Worm (Caenorhabditis elegans) whole organism, L4 larva: ENCODE measurements around the gene ZK666.1.
A peak's percentile ranks its signal among the peaks of the same experiment; 100 is the strongest.

Source experiments
- Y5F2A.4 ChIP-seq: fragments of 200-800 bp; sonication (Bioruptor generic); optimal IDR thresholded peaks from 2 replicates; lab custom pipeline; 2018; ENCODE audit warnings: mild to moderate bottlenecking, missing genetic modification characterization, missing compliant biosample characterization
- aha-1 ChIP-seq: fragments of 150-350 bp; peaks from one replicate; lab custom pipeline; 2014; ENCODE audit warnings: missing biosample characterization, missing genetic modification characterization
- ama-1 ChIP-seq: fragments of 150-350 bp; optimal IDR thresholded peaks from 2 replicates; lab custom pipeline; 2014; ENCODE audit warnings: inconsistent platforms, mixed read lengths
- arid-1 ChIP-seq: fragments of 200-800 bp; sonication (Bioruptor generic); conservative IDR thresholded peaks from 2 replicates; pipeline ENCODE4 v1.3.6; 2022; ENCODE audit warnings: missing genetic modification reagents, missing genetic modification characterization, missing compliant biosample characterization
- ceh-20 ChIP-seq: fragments of 200-800 bp; sonication (Bioruptor generic); IDR thresholded peaks from 2 replicates; pipeline ENCODE4 v1.3.6; 2022; ENCODE audit warnings: missing genetic modification reagents, missing genetic modification characterization, missing compliant biosample characterization
- ceh-32 ChIP-seq: sonication (generic microtip); optimal IDR thresholded peaks from 2 replicates; lab custom pipeline; 2016; ENCODE audit warnings: mild to moderate bottlenecking, missing genetic modification characterization, missing compliant biosample characterization; ENCODE audit not compliant: poor library complexity
- ceh-62 ChIP-seq: sonication (generic microtip); optimal IDR thresholded peaks from 2 replicates; lab custom pipeline; 2017; ENCODE audit warnings: missing biosample characterization, missing genetic modification characterization
- ceh-82 ChIP-seq: sonication (generic microtip); optimal IDR thresholded peaks from 2 replicates; lab custom pipeline; 2017; ENCODE audit warnings: missing biosample characterization, missing genetic modification characterization
- daf-19 ChIP-seq: fragments of 200-800 bp; sonication (Bioruptor generic); conservative IDR thresholded peaks from 2 replicates; pipeline ENCODE4 v1.3.6; 2022; ENCODE audit warnings: missing genetic modification characterization, missing compliant biosample characterization
- dmd-6 ChIP-seq: fragments of 200-800 bp; sonication (Bioruptor generic); IDR thresholded peaks from 2 replicates; pipeline ENCODE4 v1.3.6; 2022; ENCODE audit warnings: missing genetic modification reagents, missing genetic modification characterization, missing compliant biosample characterization
- dmd-9 ChIP-seq: fragments of 200-800 bp; sonication (Bioruptor generic); IDR thresholded peaks from 2 replicates; pipeline ENCODE4 v1.3.6; 2022; ENCODE audit warnings: missing genetic modification reagents, missing genetic modification characterization, missing compliant biosample characterization
- dpl-1 ChIP-seq: fragments of 150-350 bp; optimal IDR thresholded peaks from 2 replicates; lab custom pipeline; 2014; ENCODE audit warnings: missing biosample characterization, missing genetic modification reagents, missing genetic modification characterization
- duxl-1 ChIP-seq: sonication (generic microtip); optimal IDR thresholded peaks from 2 replicates; lab custom pipeline; 2016; ENCODE audit warnings: mild to moderate bottlenecking, missing genetic modification characterization, moderate library complexity, missing compliant biosample characterization; ENCODE audit not compliant: poor library complexity
- dve-1 ChIP-seq: sonication (generic microtip); optimal IDR thresholded peaks from 2 replicates; lab custom pipeline; 2017; ENCODE audit warnings: antibody characterized with exemption, mild to moderate bottlenecking, missing genetic modification characterization, missing compliant biosample characterization; ENCODE audit not compliant: insufficient read depth
- hlh-11 ChIP-seq: fragments of 200-800 bp; sonication (Bioruptor generic); optimal IDR thresholded peaks from 2 replicates; lab custom pipeline; 2018; ENCODE audit warnings: mild to moderate bottlenecking, missing genetic modification characterization, missing compliant biosample characterization
- lin-38 ChIP-seq: fragments of 200-800 bp; sonication (Bioruptor generic); IDR thresholded peaks from 2 replicates; pipeline ENCODE4 v1.3.6; 2022; ENCODE audit warnings: missing genetic modification reagents, missing genetic modification characterization, missing compliant biosample characterization
- lsy-2 ChIP-seq, 2 experiments: fragments of 150-350 bp in 1 of 2; sonication (generic microtip) in 1 of 2; optimal IDR thresholded peaks; 2 replicates each; lab custom pipeline; 2014 to 2017; ENCODE audit warnings: missing biosample characterization in 2 of 2, missing genetic modification characterization in 2 of 2
- madf-9 ChIP-seq: fragments of 200-800 bp; sonication (Bioruptor generic); conservative IDR thresholded peaks from 2 replicates; pipeline ENCODE4 v1.3.6; 2022; ENCODE audit warnings: missing genetic modification reagents, missing genetic modification characterization, missing compliant biosample characterization
- mdl-1 ChIP-seq, 2 experiments: fragments of 150-350 bp in 1 of 2; sonication (generic microtip) in 1 of 2; optimal IDR thresholded peaks; 2 replicates each; lab custom pipeline; 2014 to 2017; ENCODE audit warnings: missing biosample characterization in 2 of 2, missing genetic modification characterization in 2 of 2
- mdt-29 ChIP-seq: fragments of 200-800 bp; sonication (Bioruptor generic); IDR thresholded peaks from 2 replicates; pipeline ENCODE4 v1.3.6; 2022; ENCODE audit warnings: missing genetic modification reagents, missing genetic modification characterization, missing compliant biosample characterization
- nhr-11 ChIP-seq: fragments of 150-350 bp; optimal IDR thresholded peaks from 2 replicates; lab custom pipeline; 2014; ENCODE audit warnings: missing biosample characterization, missing genetic modification characterization
- nhr-111 ChIP-seq: fragments of 200-800 bp; sonication (Bioruptor generic); optimal IDR thresholded peaks from 2 replicates; lab custom pipeline; 2018; ENCODE audit warnings: mild to moderate bottlenecking, missing genetic modification characterization, missing compliant biosample characterization
- nhr-28 ChIP-seq: fragments of 150-350 bp; optimal IDR thresholded peaks from 2 replicates; lab custom pipeline; 2014; ENCODE audit warnings: missing biosample characterization, missing genetic modification characterization
- nhr-76 ChIP-seq: fragments of 150-350 bp; optimal IDR thresholded peaks from 2 replicates; lab custom pipeline; 2014; ENCODE audit warnings: missing biosample characterization, missing genetic modification characterization
- pha-4 ChIP-seq, 2 experiments: fragments of 150-350 bp in 1 of 2; fragments of 200-800 bp in 1 of 2; sonication (Bioruptor generic) in 1 of 2; IDR thresholded peaks in 1 of 2; optimal IDR thresholded peaks in 1 of 2; 2 replicates each; pipeline versions ENCODE4 v1.3.6 to Lab custom; 2014 to 2022; ENCODE audit warnings: missing genetic modification characterization in 2 of 2, missing genetic modification reagents in 2 of 2, missing biosample characterization in 1 of 2, missing compliant biosample characterization in 1 of 2
- pqm-1 ChIP-seq: sonication (generic microtip); optimal IDR thresholded peaks from 2 replicates; lab custom pipeline; 2017; ENCODE audit warnings: missing biosample characterization, missing genetic modification characterization
- snpc-1.2 ChIP-seq: fragments of 200-800 bp; sonication (Bioruptor generic); IDR thresholded peaks from 2 replicates; pipeline ENCODE4 v1.3.6; 2022; ENCODE audit warnings: missing genetic modification reagents, missing genetic modification characterization, missing compliant biosample characterization
- unc-130 ChIP-seq: sonication (generic microtip); optimal IDR thresholded peaks from 2 replicates; lab custom pipeline; 2016; ENCODE audit warnings: missing genetic modification reagents, missing genetic modification characterization, missing compliant biosample characterization
- vab-7 ChIP-seq: fragments of 200-800 bp; sonication (Bioruptor generic); IDR thresholded peaks from 2 replicates; pipeline ENCODE4 v1.3.6; 2022; ENCODE audit warnings: missing genetic modification reagents, missing genetic modification characterization, missing compliant biosample characterization
- zfp-2 ChIP-seq: sonication (generic microtip); optimal IDR thresholded peaks from 2 replicates; lab custom pipeline; 2016; ENCODE audit warnings: mild to moderate bottlenecking, missing genetic modification characterization, missing compliant biosample characterization
- ztf-7 ChIP-seq: fragments of 150-350 bp; optimal IDR thresholded peaks from 2 replicates; lab custom pipeline; 2014; ENCODE audit warnings: missing biosample characterization, missing genetic modification characterization

The ZK666.1 gene

DNA sequence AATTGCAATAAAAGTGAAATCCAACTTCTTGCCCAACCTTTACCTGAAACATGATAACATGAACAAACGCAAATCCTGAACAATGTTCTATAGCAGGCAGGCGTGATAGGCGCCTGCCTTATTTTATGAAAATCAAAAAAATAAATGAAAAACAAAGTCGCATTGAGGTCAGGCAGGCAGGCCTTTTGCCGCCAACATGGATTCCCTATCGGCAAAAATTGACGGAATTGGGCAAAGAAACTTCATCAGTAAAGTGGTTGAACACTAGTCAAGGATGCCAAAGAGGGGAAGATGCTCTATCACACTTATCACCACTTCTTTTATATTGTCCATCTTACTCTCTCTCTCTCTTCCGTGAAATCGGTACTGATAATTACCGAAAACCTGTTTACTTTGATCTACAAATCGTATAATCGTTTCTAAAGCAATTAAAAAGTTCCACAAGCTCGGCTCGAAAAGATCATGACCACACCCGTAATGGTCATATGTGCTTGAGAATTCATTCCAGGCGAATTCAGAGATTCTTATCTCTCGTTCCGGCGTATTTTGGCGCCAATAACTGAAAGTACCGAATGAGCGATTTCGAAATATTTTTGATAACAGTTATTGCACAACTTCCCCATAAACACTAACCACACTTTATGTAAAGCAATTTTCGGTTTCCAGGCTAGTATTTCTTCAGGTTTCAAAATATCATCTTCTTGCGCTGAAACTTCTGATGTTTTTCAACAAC, 10.8 kb upstream of the ZK666.1 start, which contains the start of the genes clec-60 and ZK666.11:
Gene clec-60 (minus strand): TSS at position 51 of the 733 bp plus-strand sequence.
Gene ZK666.11 (plus strand): TSS at position 699 of the 733 bp plus-strand sequence.
- TF ChIP-seq dmd-6 (GFP tag; lab: Robert Waterston, UW) (peak; percentile 27; the same call in 1 of the 2 replicates), mdt-29 (GFP tag; lab: Robert Waterston, UW) (no peak), vab-7 (GFP tag; lab: Robert Waterston, UW) (no peak), hlh-11 (tag; lab: Kevin White, UChicago) (peak; percentile 37), nhr-28 (peak; percentile 73), pqm-1 (tag; lab: Kevin White, UChicago) (peak; percentile 2)

DNA sequence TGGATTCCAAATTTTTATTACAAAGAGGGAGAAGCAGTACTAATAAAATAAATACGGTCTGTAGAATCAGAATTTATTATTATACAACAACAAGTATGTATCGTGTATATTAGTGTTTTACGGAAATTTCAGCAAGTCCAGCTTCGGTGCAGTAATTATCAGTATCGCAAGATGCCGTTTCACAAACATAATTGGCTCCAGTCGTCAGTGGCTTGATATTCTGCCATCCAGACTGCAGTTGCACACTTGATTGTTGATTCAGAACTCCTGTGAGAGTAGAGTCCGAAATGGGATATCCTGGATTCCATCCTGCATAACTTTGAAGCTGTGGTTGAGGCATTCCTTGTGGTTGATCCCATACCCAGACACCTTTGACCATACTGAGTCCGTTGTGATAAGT, 8.9 kb upstream of the ZK666.1 start:
- no peak for TF ChIP-seq ama-1
- peak; percentile 91 for TF ChIP-seq aha-1 (tag; lab: Kevin White, UChicago)

DNA sequence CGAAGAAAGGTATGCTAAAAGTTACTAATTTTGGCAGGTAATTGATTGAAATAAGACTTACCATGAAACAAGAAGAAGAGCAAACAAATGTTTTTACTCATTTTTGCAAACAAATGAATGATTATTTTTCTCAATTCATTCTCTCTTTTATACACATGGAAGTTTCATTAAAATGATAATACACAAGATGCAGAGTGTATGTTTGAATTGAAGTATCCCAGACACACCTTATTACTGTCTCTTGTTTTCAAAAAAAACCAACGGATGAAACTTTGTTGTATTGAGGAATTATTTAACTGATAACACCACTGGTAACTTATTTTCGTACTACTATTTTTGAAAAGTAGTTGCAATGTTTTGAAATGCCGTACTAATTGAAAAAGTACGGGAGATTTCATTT, 8.2 kb upstream of the ZK666.1 start, which contains the start of gene clec-59:
Gene clec-59 (minus strand): TSS at position 101 of the 400 bp plus-strand sequence.
- TF ChIP-seq nhr-11 (no peak), snpc-1.2 (GFP tag; lab: Robert Waterston, UW) (no peak), duxl-1 (no peak), madf-9 (GFP tag; lab: Robert Waterston, UW) (no peak), pha-4 (GFP tag; IDR thresholded peaks at IDR 0.05; lab: Robert Waterston, UW) (no peak), pha-4 (tag; optimal IDR thresholded peaks at IDR 0.05; lab: Kevin White, UChicago) (no peak), lin-38 (no peak), ceh-62 (tag; lab: Kevin White, UChicago) (no peak), vab-7 (GFP tag; lab: Robert Waterston, UW) (no peak), nhr-111 (GFP tag; lab: Kevin White, UChicago) (no peak), nhr-76 (tag; lab: Kevin White, UChicago) (no peak), arid-1 (no peak), unc-130 (GFP tag; lab: Kevin White, UChicago) (no peak)

DNA sequence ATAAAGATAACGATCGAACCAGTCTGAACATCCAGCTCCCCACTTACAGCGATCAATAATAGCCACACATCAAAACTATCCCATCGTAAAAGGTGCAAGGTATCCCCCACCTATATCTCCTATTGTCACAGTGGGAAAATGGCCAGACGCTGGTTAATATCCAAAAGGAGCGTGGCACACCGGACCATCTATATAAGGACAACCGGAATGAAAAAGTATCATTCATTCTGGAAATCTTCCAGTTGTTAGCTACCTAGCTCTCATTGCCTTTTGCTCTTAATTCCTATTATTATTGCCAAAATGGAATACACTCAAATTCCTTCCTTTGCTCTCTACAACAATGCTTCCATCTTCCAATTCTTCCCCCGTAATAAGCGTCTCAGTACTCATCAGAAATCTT, 5.8 kb upstream of the ZK666.1 start, which contains the start of gene ZK666.4:
Gene ZK666.4 (plus strand): TSS at position 301 of the 400 bp plus-strand sequence.
- TF ChIP-seq dmd-9 (GFP tag; lab: Robert Waterston, UW) = no peak
- no peak for TF ChIP-seq nhr-11
- TF ChIP-seq ztf-7 (tag; lab: Kevin White, UChicago) = no peak

- TF ChIP-seq dpl-1 (GFP tag; lab: Kevin White, UChicago) = no peak
- no peak for TF ChIP-seq dve-1 (tag; lab: Kevin White, UChicago)
- no peak for TF ChIP-seq unc-130 (GFP tag; lab: Kevin White, UChicago)
- no peak for TF ChIP-seq mdl-1 (tag; optimal IDR thresholded peaks at IDR 0.05; lab: Kevin White, UChicago)
- no peak for TF ChIP-seq lsy-2 (tag; optimal IDR thresholded peaks at IDR 0.05; lab: Kevin White, UChicago)
- no peak for TF ChIP-seq ceh-62 (tag; lab: Kevin White, UChicago)
- no peak for TF ChIP-seq ceh-32
- no peak for TF ChIP-seq ceh-20 (GFP tag; lab: Robert Waterston, UW)
- no peak for TF ChIP-seq daf-19
- no peak for TF ChIP-seq ceh-82 (tag; lab: Kevin White, UChicago)
- TF ChIP-seq Y5F2A.4 = no peak
- no peak for TF ChIP-seq ama-1
- no peak for TF ChIP-seq dmd-9 (GFP tag; lab: Robert Waterston, UW)
- no peak for TF ChIP-seq nhr-111 (GFP tag; lab: Kevin White, UChicago)
- no peak for TF ChIP-seq zfp-2 (tag; lab: Kevin White, UChicago)
Measured at ce11 chrII:10476039-10476438, 4.9 kb upstream of the ZK666.1 start, which contains the start of gene clec-58. Gene clec-58, minus strand, starts transcription at chrII:10476139.
